Worm (Caenorhabditis elegans) whole organism, young adult: Measurements from ENCODE around the gene irld-14.
"Not testable (repeated sequence)": the region's sequence is repeated elsewhere in the genome, so short reads cannot be mapped to it uniquely, and the experiment has no call there.

Experiments used
- B0035.1 ChIP-seq: sonication (generic microtip); optimal IDR thresholded peaks from 2 replicates; lab custom pipeline; 2016; ENCODE audit warnings: missing genetic modification characterization, mild to moderate bottlenecking, missing compliant biosample characterization, missing genotype, missing genetic modification reagents
- C06A6.2 ChIP-seq: fragments of 200-800 bp; sonication (Bioruptor generic); conservative IDR thresholded peaks from 2 replicates; pipeline ENCODE4 v1.3.6; 2022; ENCODE audit warnings: missing genetic modification characterization, missing compliant biosample characterization
- C17E4.6 ChIP-seq: fragments of 200-800 bp; sonication (Bioruptor generic); IDR thresholded peaks from 2 replicates; pipeline ENCODE4 v1.3.6; 2022; ENCODE audit warnings: missing genetic modification reagents, missing genetic modification characterization, missing compliant biosample characterization
- F10E7.11 ChIP-seq: sonication (generic microtip); optimal IDR thresholded peaks from 2 replicates; lab custom pipeline; 2017; ENCODE audit warnings: mild to moderate bottlenecking, missing genetic modification characterization, moderate library complexity, missing compliant biosample characterization
- F23B12.7 ChIP-seq: sonication (generic microtip); optimal IDR thresholded peaks from 2 replicates; lab custom pipeline; 2017; ENCODE audit warnings: missing genetic modification characterization, mild to moderate bottlenecking, missing compliant biosample characterization, antibody characterized with exemption, moderate library complexity; ENCODE audit not compliant: insufficient read depth
- F39B2.1 ChIP-seq: fragments of 200-800 bp; sonication (Bioruptor generic); IDR thresholded peaks from 2 replicates; pipeline ENCODE4 v1.3.6; 2022; ENCODE audit warnings: missing genetic modification reagents, missing genetic modification characterization, missing compliant biosample characterization
- F55B11.4 ChIP-seq: sonication (generic microtip); optimal IDR thresholded peaks from 2 replicates; lab custom pipeline; 2016; ENCODE audit warnings: missing compliant biosample characterization, missing genetic modification characterization, borderline replicate concordance; ENCODE audit not compliant: insufficient read depth
- T07F8.4 ChIP-seq: sonication (generic microtip); optimal IDR thresholded peaks from 2 replicates; lab custom pipeline; 2016; ENCODE audit warnings: mild to moderate bottlenecking, missing genetic modification characterization, moderate library complexity, missing compliant biosample characterization
- T26A5.8 ChIP-seq: sonication (generic microtip); optimal IDR thresholded peaks from 2 replicates; lab custom pipeline; 2016; ENCODE audit warnings: missing genetic modification characterization, missing compliant biosample characterization
- Y79H2A.3 ChIP-seq: fragments of 200-800 bp; sonication (Bioruptor generic); conservative IDR thresholded peaks from 2 replicates; pipeline ENCODE4 v1.3.6; 2022; ENCODE audit warnings: missing genetic modification reagents, missing genetic modification characterization, missing compliant biosample characterization
- Y95B8A.8 ChIP-seq: fragments of 200-800 bp; sonication (Bioruptor generic); IDR thresholded peaks from 2 replicates; pipeline ENCODE4 v1.3.6; 2022; ENCODE audit warnings: missing genetic modification reagents, missing genetic modification characterization, missing compliant biosample characterization
- ZK185.1 ChIP-seq: sonication (generic microtip); optimal IDR thresholded peaks from 2 replicates; lab custom pipeline; 2016; ENCODE audit warnings: mild to moderate bottlenecking, missing genetic modification characterization, missing compliant biosample characterization; ENCODE audit not compliant: poor library complexity, severe bottlenecking
- akir-1 ChIP-seq: fragments of 200-800 bp; sonication (Bioruptor generic); optimal IDR thresholded peaks from 2 replicates; lab custom pipeline; 2018; ENCODE audit warnings: mild to moderate bottlenecking, missing genetic modification characterization, moderate library complexity, missing compliant biosample characterization
- atf-7 ChIP-seq: sonication (generic microtip); optimal IDR thresholded peaks from 2 replicates; lab custom pipeline; 2017; ENCODE audit warnings: mild to moderate bottlenecking, missing genetic modification characterization, missing compliant biosample characterization
- attf-3 ChIP-seq: fragments of 200-800 bp; sonication (Bioruptor generic); conservative IDR thresholded peaks from 2 replicates; pipeline ENCODE4 v1.3.6; 2022; ENCODE audit warnings: missing genetic modification reagents, missing genetic modification characterization, missing compliant biosample characterization
- attf-5 ChIP-seq: fragments of 200-800 bp; sonication (Bioruptor generic); optimal IDR thresholded peaks from 2 replicates; lab custom pipeline; 2018; ENCODE audit warnings: mild to moderate bottlenecking, missing genetic modification characterization, missing compliant biosample characterization
- bed-1 ChIP-seq: fragments of 200-800 bp; sonication (Bioruptor generic); IDR thresholded peaks from 2 replicates; pipeline ENCODE4 v1.3.6; 2022; ENCODE audit warnings: missing genetic modification reagents, missing genetic modification characterization, missing compliant biosample characterization
- bed-2 ChIP-seq: fragments of 200-800 bp; sonication (Bioruptor generic); IDR thresholded peaks from 2 replicates; pipeline ENCODE4 v1.3.6; 2022; ENCODE audit warnings: missing genetic modification reagents, missing genetic modification characterization, missing compliant biosample characterization
- ceh-40 ChIP-seq: fragments of 200-800 bp; sonication (Bioruptor generic); IDR thresholded peaks from 2 replicates; pipeline ENCODE4 v1.3.6; 2022; ENCODE audit warnings: missing genetic modification characterization, missing compliant biosample characterization
- chd-7 ChIP-seq: sonication (generic microtip); optimal IDR thresholded peaks from 2 replicates; lab custom pipeline; 2016; ENCODE audit warnings: mild to moderate bottlenecking, missing genetic modification characterization, moderate library complexity, missing compliant biosample characterization
- egl-18 ChIP-seq: fragments of 200-800 bp; sonication (Bioruptor generic); IDR thresholded peaks from 2 replicates; pipeline ENCODE4 v1.3.6; 2022; ENCODE audit warnings: missing genetic modification reagents, missing genetic modification characterization, missing compliant biosample characterization
- egrh-3 ChIP-seq: fragments of 200-800 bp; sonication (Bioruptor generic); IDR thresholded peaks from 2 replicates; pipeline ENCODE4 v1.3.6; 2022; ENCODE audit warnings: missing genetic modification reagents, missing genetic modification characterization, missing compliant biosample characterization
- fkh-3 ChIP-seq: sonication (generic microtip); optimal IDR thresholded peaks from 2 replicates; lab custom pipeline; 2016; ENCODE audit warnings: mild to moderate bottlenecking, missing genetic modification characterization, missing compliant biosample characterization
- hlh-12 ChIP-seq: sonication (generic microtip); optimal IDR thresholded peaks from 2 replicates; lab custom pipeline; 2016; ENCODE audit warnings: missing genetic modification characterization, missing compliant biosample characterization
- hmg-1.2 ChIP-seq: fragments of 200-800 bp; sonication (Bioruptor generic); IDR thresholded peaks from 2 replicates; pipeline ENCODE4 v1.3.6; 2022; ENCODE audit warnings: missing genetic modification reagents, missing genetic modification characterization, missing compliant biosample characterization
- lin-35 ChIP-seq, 3 experiments: fragments of 150-350 bp in 2 of 3; sonication (generic microtip) in 1 of 3; optimal IDR thresholded peaks; 2 replicates each; lab custom pipeline; 2014 to 2018; ENCODE audit warnings: missing biosample characterization in 3 of 3, missing genetic modification characterization in 3 of 3, missing genetic modification reagents in 3 of 3
- madf-10 ChIP-seq: sonication (generic microtip); optimal IDR thresholded peaks from 2 replicates; lab custom pipeline; 2016; ENCODE audit warnings: mild to moderate bottlenecking, missing genetic modification characterization, missing compliant biosample characterization
- madf-6 ChIP-seq: fragments of 200-800 bp; sonication (Bioruptor generic); IDR thresholded peaks from 2 replicates; pipeline ENCODE4 v1.3.6; 2022; ENCODE audit warnings: missing genetic modification reagents, missing genetic modification characterization, missing compliant biosample characterization
- mcd-1 ChIP-seq: fragments of 200-800 bp; sonication (Bioruptor generic); IDR thresholded peaks from 2 replicates; pipeline ENCODE4 v1.3.6; 2022; ENCODE audit warnings: missing genetic modification reagents, missing genetic modification characterization, missing compliant biosample characterization
- mel-28 ChIP-seq: sonication (generic microtip); optimal IDR thresholded peaks from 2 replicates; lab custom pipeline; 2016; ENCODE audit warnings: borderline replicate concordance, mild to moderate bottlenecking, missing genetic modification characterization, missing compliant biosample characterization
- mxl-1 ChIP-seq: sonication (generic microtip); optimal IDR thresholded peaks from 2 replicates; lab custom pipeline; 2016; ENCODE audit warnings: missing genetic modification characterization, missing compliant biosample characterization
- nhr-120 ChIP-seq: fragments of 200-800 bp; sonication (Bioruptor generic); IDR thresholded peaks from 2 replicates; pipeline ENCODE4 v1.3.6; 2022; ENCODE audit warnings: missing genetic modification characterization, missing compliant biosample characterization
- nhr-27 ChIP-seq: fragments of 200-800 bp; sonication (Bioruptor generic); optimal IDR thresholded peaks from 2 replicates; lab custom pipeline; 2018; ENCODE audit warnings: mild to moderate bottlenecking, missing genetic modification characterization, moderate library complexity, missing compliant biosample characterization
- sdz-38 ChIP-seq: sonication (generic microtip); optimal IDR thresholded peaks from 2 replicates; lab custom pipeline; 2016; ENCODE audit warnings: missing genotype, missing genetic modification characterization, missing compliant biosample characterization
- snpc-1.1 ChIP-seq: sonication (generic microtip); optimal IDR thresholded peaks from 2 replicates; lab custom pipeline; 2017; ENCODE audit warnings: missing genetic modification characterization, mild to moderate bottlenecking, missing compliant biosample characterization, antibody characterized with exemption, moderate library complexity, missing genotype, missing genetic modification reagents; ENCODE audit not compliant: insufficient read depth
- snpc-4 ChIP-seq, 5 experiments: fragments of 150-350 bp in 1 of 5; sonication (generic microtip) in 4 of 5; optimal IDR thresholded peaks; 2 replicates each; lab custom pipeline; 2014 to 2018; ENCODE audit warnings: missing genetic modification characterization in 5 of 5, missing biosample characterization in 3 of 5, antibody characterized with exemption in 2 of 5, mild to moderate bottlenecking in 2 of 5, missing compliant biosample characterization in 2 of 5, missing genotype in 2 of 5, moderate library complexity in 2 of 5, missing genetic modification reagents in 1 of 5
- somi-1 ChIP-seq: fragments of 200-800 bp; sonication (Bioruptor generic); optimal IDR thresholded peaks from 2 replicates; lab custom pipeline; 2018; ENCODE audit warnings: mild to moderate bottlenecking, missing genetic modification characterization, missing compliant biosample characterization
- xnd-1 ChIP-seq: sonication (generic microtip); optimal IDR thresholded peaks from 2 replicates; lab custom pipeline; 2016; ENCODE audit warnings: missing genotype, missing genetic modification reagents, missing genetic modification characterization, missing compliant biosample characterization
- zim-3 ChIP-seq: sonication (generic microtip); optimal IDR thresholded peaks from 2 replicates; lab custom pipeline; 2017; ENCODE audit warnings: mild to moderate bottlenecking, missing genetic modification characterization, moderate library complexity, missing compliant biosample characterization
- ztf-26 ChIP-seq: sonication (generic microtip); optimal IDR thresholded peaks from 2 replicates; lab custom pipeline; 2017; ENCODE audit warnings: missing genetic modification characterization, missing compliant biosample characterization
- ztf-28 ChIP-seq: fragments of 200-800 bp; sonication (Bioruptor generic); IDR thresholded peaks from 2 replicates; pipeline ENCODE4 v1.3.6; 2022; ENCODE audit warnings: missing genetic modification reagents, missing genetic modification characterization, missing compliant biosample characterization

The irld-14 gene

DNA sequence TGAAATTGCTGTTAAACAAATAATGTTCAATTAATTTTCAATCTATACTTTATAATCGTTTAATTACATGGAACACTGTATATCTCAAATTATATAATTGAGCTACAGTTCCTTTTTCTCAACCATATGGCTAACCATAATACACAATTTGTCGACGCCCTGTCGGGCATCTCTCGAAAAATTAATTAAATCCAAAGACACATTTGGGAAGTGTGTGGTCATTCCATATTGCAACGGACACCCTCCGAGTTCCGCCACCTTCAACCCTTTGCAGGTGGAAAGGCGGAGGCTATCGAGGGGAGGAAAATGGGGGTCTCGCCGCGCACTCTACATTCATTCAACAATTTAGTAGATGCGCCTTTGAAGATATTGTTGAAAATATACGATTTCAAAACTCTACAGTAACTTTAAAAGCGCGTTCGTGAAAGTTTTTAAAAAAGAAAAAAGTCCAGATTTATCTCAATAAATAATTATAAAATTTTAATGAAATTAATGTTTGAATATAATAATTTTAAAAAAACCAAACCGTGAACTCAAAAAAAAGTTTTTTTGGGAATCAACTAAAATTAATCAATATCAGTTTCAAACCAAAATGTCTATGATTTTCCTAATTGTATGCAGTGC lies 32.7 kb downstream of the irld-14 start, which contains the start of gene F14H8.8 (continued):
- no peak for TF ChIP-seq egl-18 (GFP tag; lab: Robert Waterston, UW)
- TF ChIP-seq F55B11.4 (tag; lab: Kevin White, UChicago): no peak
- no peak for TF ChIP-seq sdz-38 (tag; lab: Kevin White, UChicago)
- TF ChIP-seq xnd-1 (tag; lab: Kevin White, UChicago): peak; percentile 46
- TF ChIP-seq ZK185.1: peak; percentile 2
- no peak for TF ChIP-seq mel-28
- TF ChIP-seq F23B12.7 (tag; lab: Kevin White, UChicago): peak; percentile 33
- no peak for TF ChIP-seq nhr-27 (tag; lab: Kevin White, UChicago)
- TF ChIP-seq snpc-1.1 (tag; lab: Kevin White, UChicago): peak; percentile 97
- no peak for TF ChIP-seq Y95B8A.8
- no peak for TF ChIP-seq chd-7
- no peak for TF ChIP-seq C17E4.6
- no peak for TF ChIP-seq egrh-3 (GFP tag; lab: Robert Waterston, UW)
- TF ChIP-seq akir-1: no peak
- TF ChIP-seq F10E7.11 (tag; lab: Kevin White, UChicago): no peak
- TF ChIP-seq B0035.1 (tag; lab: Kevin White, UChicago): no peak
- no peak for TF ChIP-seq mxl-1 (tag; lab: Kevin White, UChicago)
- no peak for TF ChIP-seq ztf-26 (tag; lab: Kevin White, UChicago)
- no peak for TF ChIP-seq somi-1 (GFP tag; lab: Kevin White, UChicago)
- TF ChIP-seq fkh-3 (tag; lab: Kevin White, UChicago): no peak
- no peak for TF ChIP-seq madf-10 (tag; lab: Kevin White, UChicago)
- no peak for TF ChIP-seq T26A5.8 (tag; lab: Kevin White, UChicago)
- no peak for TF ChIP-seq attf-3 (GFP tag; lab: Robert Waterston, UW)
- TF ChIP-seq T07F8.4 (tag; lab: Kevin White, UChicago): no peak
- TF ChIP-seq hlh-12 (tag; lab: Kevin White, UChicago): no peak
- no peak for TF ChIP-seq atf-7 (tag; lab: Kevin White, UChicago)
- TF ChIP-seq bed-1: no peak
- TF ChIP-seq C06A6.2 (GFP tag; lab: Robert Waterston, UW): no peak
- peak; percentile 73 for TF ChIP-seq hmg-1.2
- TF ChIP-seq mcd-1: peak; percentile 72
- no peak for TF ChIP-seq ztf-28 (GFP tag; lab: Robert Waterston, UW)
- no peak for TF ChIP-seq nhr-120 (GFP tag; lab: Robert Waterston, UW)
- no peak for TF ChIP-seq ceh-40 (GFP tag; lab: Robert Waterston, UW)
- no peak for TF ChIP-seq Y79H2A.3
- no peak for TF ChIP-seq attf-5
- no peak for TF ChIP-seq lin-35 (GFP tag; optimal IDR thresholded peaks at IDR 0.05; lab: Kevin White, UChicago)
- TF ChIP-seq madf-6 (GFP tag; lab: Robert Waterston, UW): peak; percentile 88
- TF ChIP-seq snpc-4 (GFP tag; optimal IDR thresholded peaks at IDR 0.05; lab: Kevin White, UChicago): peak; percentile 96
- TF ChIP-seq snpc-4 (tag; optimal IDR thresholded peaks at IDR 0.05; lab: Kevin White, UChicago): peak; percentile 87 to 98 (median 96)

DNA sequence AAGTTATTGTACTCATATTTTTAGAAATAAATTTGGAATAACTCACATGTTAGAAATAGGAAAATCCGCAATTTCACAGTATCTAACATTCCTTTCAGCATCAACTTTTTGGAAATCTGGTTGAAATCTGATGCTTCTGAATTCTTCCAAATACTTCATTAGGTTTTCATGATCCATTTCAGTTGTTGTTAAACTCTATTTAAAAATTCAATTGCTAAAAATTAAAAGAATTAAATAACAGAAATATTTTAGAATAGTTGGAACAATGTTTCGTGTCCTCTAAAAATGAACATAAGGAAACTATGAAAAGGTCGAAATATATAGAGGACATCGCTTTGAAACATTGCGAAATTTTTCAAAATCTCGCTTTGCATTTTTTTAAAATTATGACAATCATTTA lies 35.0 kb downstream of the irld-14 start, which contains the start of gene cng-1:
Gene cng-1, minus strand, starts transcription at position 101 of the 400 bp plus-strand sequence.
- TF ChIP-seq zim-3 (tag; lab: Kevin White, UChicago); F39B2.1 (GFP tag; lab: Robert Waterston, UW); bed-2: not testable (repeated sequence)
